Worm (Caenorhabditis elegans) whole organism, early embryonic: Measurements from ENCODE around the gene Y69E1A.8.

ENCODE experiments used
- B0310.2 ChIP-seq: sonication (generic microtip); optimal IDR thresholded peaks from 2 replicates; lab custom pipeline; 2016; ENCODE audit warnings: mild to moderate bottlenecking, missing genetic modification characterization, missing compliant biosample characterization
- aly-1 ChIP-seq: sonication (generic microtip); optimal IDR thresholded peaks from 2 replicates; lab custom pipeline; 2016; ENCODE audit warnings: missing genetic modification characterization, missing compliant biosample characterization
- ama-1 ChIP-seq: fragments of 150-350 bp; optimal IDR thresholded peaks from 2 replicates; lab custom pipeline; 2014
- hmbx-1 ChIP-seq: sonication (generic microtip); optimal IDR thresholded peaks from 2 replicates; lab custom pipeline; 2016; ENCODE audit warnings: mild to moderate bottlenecking, missing genetic modification characterization, missing compliant biosample characterization
- scrt-1 ChIP-seq: fragments of 200-800 bp; sonication (Bioruptor generic); IDR thresholded peaks from 2 replicates; pipeline ENCODE4 v1.3.6; 2022; ENCODE audit warnings: missing genetic modification characterization, missing compliant biosample characterization
- sea-1 ChIP-seq: fragments of 200-800 bp; sonication (Bioruptor generic); conservative IDR thresholded peaks from 2 replicates; pipeline ENCODE4 v1.3.6; 2022; ENCODE audit warnings: missing genetic modification characterization, missing compliant biosample characterization
- tbx-11 ChIP-seq: fragments of 200-800 bp; sonication (Bioruptor generic); IDR thresholded peaks from 2 replicates; pipeline ENCODE4 v1.3.6; 2022; ENCODE audit warnings: missing genetic modification characterization, missing compliant biosample characterization

Y69E1A.8 gene

ce11 chrIV:11015881-11016280 lies 49.5 kb downstream of the Y69E1A.8 start, which contains the start of gene F13H10.3:
Gene F13H10.3, minus strand, starts transcription at chrIV:11015953.
- TF ChIP-seq B0310.2 (tag; lab: Kevin White, UChicago), result no peak
- no peak for TF ChIP-seq ama-1 (lab: Kevin White, UChicago)
- TF ChIP-seq sea-1 (GFP tag; lab: Robert Waterston, UW), result no peak
- no peak for TF ChIP-seq scrt-1 (GFP tag; lab: Robert Waterston, UW)
- TF ChIP-seq tbx-11 (GFP tag; lab: Robert Waterston, UW), result no peak
- no peak for TF ChIP-seq hmbx-1
- TF ChIP-seq aly-1, result no peak
